Fruit fly (Drosophila melanogaster): ENCODE results near the gene CG31810.

The CG31810 gene

DNA sequence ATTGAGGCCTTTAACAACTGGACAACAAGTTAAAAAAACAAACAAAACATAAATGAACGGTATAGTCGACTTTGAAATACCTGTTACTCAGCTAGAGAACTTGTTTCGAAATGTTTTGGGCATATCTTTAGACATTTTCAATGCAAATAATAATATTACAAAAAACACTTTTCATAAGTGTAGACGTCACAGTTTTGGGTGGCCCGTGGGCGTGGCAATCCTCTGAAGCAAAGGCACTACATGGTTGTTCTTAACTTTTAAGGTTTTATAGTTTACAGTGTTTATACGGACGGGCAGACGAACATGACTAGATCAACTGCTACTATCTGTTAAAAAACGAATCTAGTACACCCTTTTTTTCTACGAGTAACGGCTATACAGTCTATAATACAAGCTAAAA lies 9.7 kb downstream of the CG31810 start:
- TF ChIP-seq fru (GFP tag; optimal IDR thresholded peaks at IDR 0.05) (peak; percentile 27), woc (GFP tag; optimal IDR thresholded peaks at IDR 0.05) (peak; percentile 47), CG32264 (GFP tag; optimal IDR thresholded peaks at IDR 0.05) (no peak), Myc (optimal IDR thresholded peaks at IDR 0.05) (no peak), OdsH (GFP tag; optimal IDR thresholded peaks at IDR 0.05) (peak; percentile 45)

DNA sequence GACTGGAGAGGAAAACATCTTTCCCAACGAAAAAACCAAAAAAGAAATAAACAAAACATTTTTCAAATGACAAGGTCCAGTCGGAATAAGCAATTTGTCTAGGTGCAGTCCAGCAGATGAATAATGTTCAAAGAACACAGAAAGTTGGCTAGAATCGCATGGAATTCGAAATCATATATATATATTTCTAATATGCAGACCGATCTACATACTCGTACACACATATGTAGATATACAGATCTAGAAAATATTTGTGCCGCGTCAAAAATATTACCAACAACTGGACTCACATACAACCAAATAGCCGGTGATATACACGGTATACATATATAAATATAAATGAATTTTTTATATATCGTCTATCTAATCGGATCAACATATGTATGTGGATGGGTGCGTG lies 12.5 kb downstream of the CG31810 start:
- no peak for TF ChIP-seq Rel (GFP tag; optimal IDR thresholded peaks at IDR 0.05)
- no peak for TF ChIP-seq Rel (tag; optimal IDR thresholded peaks at IDR 0.05)
- no peak for TF ChIP-seq Mio (GFP tag; optimal IDR thresholded peaks at IDR 0.05)
- no peak for TF ChIP-seq Hr83 (GFP tag; optimal IDR thresholded peaks at IDR 0.05; ENCODE audit: poor library complexity, severe bottlenecking)
- no peak for TF ChIP-seq sage (GFP tag; optimal IDR thresholded peaks at IDR 0.05)
- no peak for TF ChIP-seq usp (GFP tag; optimal IDR thresholded peaks at IDR 0.05)
- no peak for TF ChIP-seq Dfd (GFP tag; optimal IDR thresholded peaks at IDR 0.05)
- no peak for TF ChIP-seq dmrt93B (GFP tag; optimal IDR thresholded peaks at IDR 0.05)
- no peak for TF ChIP-seq dsf (GFP tag; optimal IDR thresholded peaks at IDR 0.05; ENCODE audit: borderline replicate concordance)
- TF ChIP-seq Hr78 (GFP tag; optimal IDR thresholded peaks at IDR 0.05): no peak
- no peak for TF ChIP-seq Myc (optimal IDR thresholded peaks at IDR 0.05)
- TF ChIP-seq Vsx2 (GFP tag; optimal IDR thresholded peaks at IDR 0.05; ENCODE audit: partially characterized antibody): no peak
- TF ChIP-seq br (GFP tag; optimal IDR thresholded peaks at IDR 0.05): no peak
- no peak for TF ChIP-seq N (GFP tag; optimal IDR thresholded peaks at IDR 0.05)
- no peak for TF ChIP-seq CrebA (GFP tag; optimal IDR thresholded peaks at IDR 0.05; ENCODE audit: borderline replicate concordance)
- TF ChIP-seq dl (GFP tag; optimal IDR thresholded peaks at IDR 0.05; ENCODE audit: insufficient read depth in 1 of 2, partially characterized antibody in 2 of 2): no peak
- TF ChIP-seq Sp1 (GFP tag; optimal IDR thresholded peaks at IDR 0.05): no peak

DNA sequence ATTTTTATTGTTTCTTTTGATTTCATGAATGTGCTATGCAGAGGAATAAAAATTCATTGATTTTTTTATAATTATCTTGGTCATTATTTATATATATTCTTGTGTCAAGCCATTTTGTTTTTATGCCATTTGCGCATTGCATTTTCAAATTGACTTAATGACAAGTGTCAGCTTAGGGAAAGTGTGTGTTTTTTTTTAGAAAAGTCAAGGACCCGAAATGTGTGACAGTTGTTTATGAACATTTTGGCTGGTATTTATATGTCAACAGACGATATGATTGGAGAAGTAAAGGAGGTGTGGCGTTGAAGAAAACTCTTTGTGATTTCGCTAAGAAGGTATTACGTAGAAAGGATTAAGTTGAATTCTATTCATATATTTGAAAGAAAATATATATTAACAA lies 14.5 kb downstream of the CG31810 start, which contains the start of the genes SclA and SclB:
TSS of gene SclA (plus strand) at position 301 of the 400 bp plus-strand sequence.
TSS of gene SclB (plus strand) at position 301 of the 400 bp plus-strand sequence.
- TF ChIP-seq ey (GFP tag; optimal IDR thresholded peaks at IDR 0.05): no peak
- no peak for TF ChIP-seq dmrt93B (GFP tag; optimal IDR thresholded peaks at IDR 0.05)
- TF ChIP-seq HLH106 (tag; optimal IDR thresholded peaks at IDR 0.05): no peak
- TF ChIP-seq OdsH (GFP tag; optimal IDR thresholded peaks at IDR 0.05): no peak
- no peak for TF ChIP-seq Hr83 (GFP tag; optimal IDR thresholded peaks at IDR 0.05; ENCODE audit: poor library complexity, severe bottlenecking)
- no peak for TF ChIP-seq pan (optimal IDR thresholded peaks at IDR 0.05)
- TF ChIP-seq CrebA (GFP tag; optimal IDR thresholded peaks at IDR 0.05; ENCODE audit: borderline replicate concordance): no peak
- no peak for TF ChIP-seq sv (GFP tag; optimal IDR thresholded peaks at IDR 0.05)
- TF ChIP-seq rgr (GFP tag; optimal IDR thresholded peaks at IDR 0.05): no peak
- no peak for TF ChIP-seq Mio (GFP tag; optimal IDR thresholded peaks at IDR 0.05)
- TF ChIP-seq Abd-B (GFP tag; optimal IDR thresholded peaks at IDR 0.05): no peak

DNA sequence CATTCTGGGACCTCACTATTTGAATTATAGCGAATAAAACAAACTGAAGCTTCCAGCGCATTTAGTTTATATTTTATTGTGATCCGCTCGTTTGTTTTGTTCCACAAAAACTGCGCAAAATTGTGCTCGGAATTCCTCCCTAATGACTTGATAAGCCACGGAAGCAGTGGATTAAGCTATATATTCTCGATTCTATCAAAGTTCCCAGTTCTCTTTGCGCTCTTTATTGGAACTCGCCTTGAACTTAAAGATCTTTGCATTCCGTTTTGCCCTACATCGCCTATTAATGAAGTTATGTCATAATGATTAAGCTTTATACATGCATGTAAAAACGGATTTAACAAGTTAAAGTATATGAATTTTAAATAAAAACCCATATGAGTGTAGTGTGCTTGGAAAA lies 15.0 kb downstream of the CG31810 start, which contains the start of gene Nepl9:
TSS of gene Nepl9 (minus strand) at position 101 of the 400 bp plus-strand sequence.
- no peak for TF ChIP-seq lola (GFP tag; optimal IDR thresholded peaks at IDR 0.05)
- TF ChIP-seq ey (GFP tag; optimal IDR thresholded peaks at IDR 0.05): no peak
- TF ChIP-seq Jra (GFP tag; optimal IDR thresholded peaks at IDR 0.05): no peak
- no peak for TF ChIP-seq dsf (GFP tag; optimal IDR thresholded peaks at IDR 0.05; ENCODE audit: borderline replicate concordance)
- TF ChIP-seq Sp1 (GFP tag; optimal IDR thresholded peaks at IDR 0.05): no peak
- TF ChIP-seq woc (GFP tag; optimal IDR thresholded peaks at IDR 0.05): no peak
- no peak for TF ChIP-seq N (GFP tag; optimal IDR thresholded peaks at IDR 0.05)
- TF ChIP-seq HLH106 (tag; optimal IDR thresholded peaks at IDR 0.05): no peak
- no peak for TF ChIP-seq Hnf4 (GFP tag; optimal IDR thresholded peaks at IDR 0.05)
- no peak for TF ChIP-seq psq (GFP tag; optimal IDR thresholded peaks at IDR 0.05)
- TF ChIP-seq tai (GFP tag; optimal IDR thresholded peaks at IDR 0.05): no peak
- TF ChIP-seq h (GFP tag; optimal IDR thresholded peaks at IDR 0.05): no peak
- no peak for TF ChIP-seq Hr83 (GFP tag; optimal IDR thresholded peaks at IDR 0.05; ENCODE audit: poor library complexity, severe bottlenecking)
- TF ChIP-seq CG9705 (GFP tag; optimal IDR thresholded peaks at IDR 0.05): no peak
- no peak for TF ChIP-seq CrebA (GFP tag; optimal IDR thresholded peaks at IDR 0.05; ENCODE audit: borderline replicate concordance)
- no peak for TF ChIP-seq Abd-B (GFP tag; optimal IDR thresholded peaks at IDR 0.05)
- TF ChIP-seq Vsx2 (GFP tag; optimal IDR thresholded peaks at IDR 0.05; ENCODE audit: partially characterized antibody): no peak
- TF ChIP-seq sv (GFP tag; optimal IDR thresholded peaks at IDR 0.05): no peak

Measured in whole organism, wandering third instar larva.